Fruit fly (Drosophila melanogaster) whole organism, embryonic: ENCODE data around the gene Mgat3.

Experiments
- BtbVII ChIP-seq: fragments of 200-800 bp; sonication (Bioruptor generic); optimal IDR thresholded peaks from 3 replicates; lab custom pipeline; 2017; ENCODE audit warnings: missing biosample characterization, mild to moderate bottlenecking, missing genetic modification characterization
- CG10959 ChIP-seq: fragments of 200-800 bp; sonication (Bioruptor generic); IDR thresholded peaks from 2 replicates; pipeline ENCODE4 v1.3.6; 2022; ENCODE audit warnings: missing biosample characterization, missing genetic modification characterization
- CG11723 ChIP-seq: fragments of 200-800 bp; sonication (Bioruptor generic); optimal IDR thresholded peaks from 2 replicates; lab custom pipeline; 2017; ENCODE audit warnings: missing biosample characterization, mild to moderate bottlenecking, missing genetic modification characterization
- CG13424 ChIP-seq: fragments of 200-800 bp; sonication (Bioruptor generic); optimal IDR thresholded peaks from 2 replicates; lab custom pipeline; 2019; ENCODE audit warnings: missing biosample characterization, mild to moderate bottlenecking, missing genetic modification characterization, moderate library complexity
- CG15479 ChIP-seq: fragments of 200-800 bp; sonication (Bioruptor generic); optimal IDR thresholded peaks from 3 replicates; lab custom pipeline; 2019; ENCODE audit warnings: missing biosample characterization, mild to moderate bottlenecking, missing genetic modification characterization, moderate library complexity
- CG17328 ChIP-seq: fragments of 200-800 bp; sonication (Bioruptor generic); IDR thresholded peaks from 2 replicates; pipeline ENCODE4 v1.3.6; 2022; ENCODE audit warnings: missing biosample characterization, missing genetic modification characterization
- CG30431 ChIP-seq: fragments of 200-800 bp; sonication (Bioruptor generic); optimal IDR thresholded peaks from 2 replicates; lab custom pipeline; 2017; ENCODE audit warnings: missing biosample characterization, missing genetic modification characterization
- CG32767 ChIP-seq: fragments of 200-800 bp; sonication (Bioruptor generic); IDR thresholded peaks from 2 replicates; pipeline ENCODE4 v1.3.6; 2022; ENCODE audit warnings: missing biosample characterization, missing genetic modification characterization
- CG42726 ChIP-seq: fragments of 200-800 bp; sonication (Bioruptor generic); IDR thresholded peaks from 2 replicates; pipeline ENCODE4 v1.3.6; 2022; ENCODE audit warnings: missing biosample characterization, missing genetic modification characterization; ENCODE audit not compliant: partially characterized antibody
- CG7271 ChIP-seq: fragments of 200-800 bp; sonication (Bioruptor generic); optimal IDR thresholded peaks from 2 replicates; lab custom pipeline; 2018; ENCODE audit warnings: missing biosample characterization, mild to moderate bottlenecking, missing genetic modification characterization, moderate library complexity
- CG7928 ChIP-seq: fragments of 200-800 bp; sonication (Bioruptor generic); optimal IDR thresholded peaks from 2 replicates; lab custom pipeline; 2017; ENCODE audit warnings: missing biosample characterization, mild to moderate bottlenecking, missing genetic modification characterization
- CG8290 ChIP-seq, 3 experiments: fragments of 200-800 bp; sonication (Bioruptor generic); optimal IDR thresholded peaks; 2 replicates each; lab custom pipeline; 2016 to 2019; ENCODE audit warnings: missing biosample characterization in 3 of 3, missing genetic modification characterization in 3 of 3, mild to moderate bottlenecking in 2 of 3, moderate library complexity in 1 of 3
- CG9215 ChIP-seq: fragments of 200-800 bp; sonication (Bioruptor generic); IDR thresholded peaks from 2 replicates; pipeline ENCODE4 v1.3.6; 2022; ENCODE audit warnings: missing biosample characterization, missing genetic modification characterization
- CG9817 ChIP-seq: fragments of 200-800 bp; sonication (Bioruptor generic); optimal IDR thresholded peaks from 2 replicates; lab custom pipeline; 2018; ENCODE audit warnings: missing biosample characterization, mild to moderate bottlenecking, missing genetic modification characterization, moderate library complexity
- CG9932 ChIP-seq: fragments of 200-800 bp; sonication (Bioruptor generic); IDR thresholded peaks from 2 replicates; pipeline ENCODE4 v1.3.6; 2022; ENCODE audit warnings: missing biosample characterization, missing genetic modification characterization
- Chrac-16 ChIP-seq: fragments of 200-800 bp; sonication (Bioruptor generic); optimal IDR thresholded peaks from 3 replicates; lab custom pipeline; 2016; ENCODE audit warnings: missing biosample characterization, missing genetic modification characterization
- CoRest ChIP-seq: fragments of 200-800 bp; sonication (Bioruptor generic); optimal IDR thresholded peaks from 3 replicates; lab custom pipeline; 2018; ENCODE audit warnings: missing biosample characterization, mild to moderate bottlenecking, missing genetic modification characterization, moderate library complexity
- D ChIP-seq, 2 experiments: fragments of 200-800 bp in 1 of 2; fragments of >200 bp in 1 of 2; sonication (Bioruptor generic) in 1 of 2; optimal IDR thresholded peaks; 2 replicates in 1 of 2; 3 replicates in 1 of 2; lab custom pipeline; 2017; ENCODE audit warnings: mild to moderate bottlenecking in 1 of 2, missing biosample characterization in 1 of 2, missing genetic modification characterization in 1 of 2, missing genetic modification reagents in 1 of 2
- E2f1 ChIP-seq: fragments of 200-800 bp; sonication (Bioruptor generic); IDR thresholded peaks from 2 replicates; pipeline ENCODE4 v1.3.6; 2022; ENCODE audit warnings: missing biosample characterization, missing genetic modification characterization
- Ets65A ChIP-seq: fragments of 200-800 bp; sonication (Bioruptor generic); peaks from one replicate; lab custom pipeline; 2016; ENCODE audit warnings: missing biosample characterization, missing genetic modification characterization
- HLH3B ChIP-seq: fragments of 200-800 bp; sonication (Bioruptor generic); IDR thresholded peaks from 2 replicates; pipeline ENCODE4 v1.3.6; 2022; ENCODE audit warnings: missing biosample characterization, missing genetic modification characterization
- Hsf ChIP-seq: fragments of 200-800 bp; sonication (Bioruptor generic); optimal IDR thresholded peaks from 3 replicates; lab custom pipeline; 2016; ENCODE audit warnings: missing biosample characterization, missing genetic modification characterization
- Kr ChIP-seq: fragments of 200-800 bp; sonication (Bioruptor generic); optimal IDR thresholded peaks from 2 replicates; lab custom pipeline; 2017; ENCODE audit warnings: missing biosample characterization, mild to moderate bottlenecking, missing genetic modification characterization
- Med ChIP-seq: fragments of 200-800 bp; sonication (Bioruptor generic); peaks from one replicate; lab custom pipeline; 2016; ENCODE audit warnings: missing biosample characterization, missing genetic modification characterization, mild to moderate bottlenecking, inconsistent platforms, moderate library complexity
- Pdp1 ChIP-seq, 2 experiments: fragments of 200-800 bp; sonication (Bioruptor generic); optimal IDR thresholded peaks; 3 replicates each; lab custom pipeline; 2016; ENCODE audit warnings: missing biosample characterization in 2 of 2, missing genetic modification characterization in 2 of 2, mild to moderate bottlenecking in 1 of 2, moderate library complexity in 1 of 2
- Stat92E ChIP-seq, 3 experiments: fragments of >200 bp in 2 of 3; fragments of 200-800 bp in 1 of 3; sonication (Bioruptor generic) in 1 of 3; optimal IDR thresholded peaks; 2 replicates each; lab custom pipeline; 2017 to 2019; ENCODE audit warnings: missing biosample characterization in 3 of 3, missing genetic modification characterization in 3 of 3, mild to moderate bottlenecking in 1 of 3, moderate library complexity in 1 of 3
- Taf1 ChIP-seq: fragments of 200-800 bp; sonication (Bioruptor generic); IDR thresholded peaks from 2 replicates; pipeline ENCODE4 v1.3.6; 2022; ENCODE audit warnings: missing biosample characterization, missing genetic modification characterization
- ac ChIP-seq: fragments of 200-800 bp; sonication (Bioruptor generic); optimal IDR thresholded peaks from 3 replicates; lab custom pipeline; 2017; ENCODE audit warnings: missing biosample characterization, mild to moderate bottlenecking, missing genetic modification characterization
- bbx ChIP-seq: fragments of 200-800 bp; sonication (Bioruptor generic); IDR thresholded peaks from 2 replicates; pipeline ENCODE4 v1.3.6; 2022; ENCODE audit warnings: missing biosample characterization, missing genetic modification characterization; ENCODE audit not compliant: partially characterized antibody
- bsh ChIP-seq, 2 experiments: fragments of 200-800 bp; sonication (Bioruptor generic); optimal IDR thresholded peaks; 2 replicates each; lab custom pipeline; 2017 to 2018; ENCODE audit warnings: mild to moderate bottlenecking in 2 of 2, missing biosample characterization in 2 of 2, missing genetic modification characterization in 2 of 2, moderate library complexity in 1 of 2
- cad ChIP-seq: fragments of >200 bp; optimal IDR thresholded peaks from 2 replicates; lab custom pipeline; 2017; ENCODE audit warnings: missing biosample characterization, missing genetic modification characterization
- chinmo ChIP-seq: fragments of 200-800 bp; sonication (Bioruptor generic); IDR thresholded peaks from 4 replicates; pipeline ENCODE4 v1.3.6; 2022; ENCODE audit warnings: missing biosample characterization, missing genetic modification characterization; ENCODE audit not compliant: partially characterized antibody
- fd102C ChIP-seq: fragments of 200-800 bp; sonication (Bioruptor generic); optimal IDR thresholded peaks from 2 replicates; lab custom pipeline; 2018; ENCODE audit warnings: missing biosample characterization, mild to moderate bottlenecking, missing genetic modification characterization, moderate library complexity
- gem ChIP-seq: fragments of 200-800 bp; sonication (Bioruptor generic); optimal IDR thresholded peaks from 2 replicates; lab custom pipeline; 2019; ENCODE audit warnings: missing biosample characterization, mild to moderate bottlenecking, missing genetic modification characterization, moderate library complexity
- grn ChIP-seq: fragments of 200-800 bp; sonication (Bioruptor generic); optimal IDR thresholded peaks from 3 replicates; lab custom pipeline; 2017; ENCODE audit warnings: missing biosample characterization, missing genetic modification characterization
- gt ChIP-seq: fragments of 200-800 bp; sonication (Bioruptor generic); IDR thresholded peaks from 2 replicates; pipeline ENCODE4 v1.3.6; 2022; ENCODE audit warnings: missing biosample characterization, missing genetic modification characterization
- kni ChIP-seq: fragments of 200-800 bp; sonication (Bioruptor generic); optimal IDR thresholded peaks from 3 replicates; lab custom pipeline; 2017; ENCODE audit warnings: mild to moderate bottlenecking, missing biosample characterization, missing genetic modification reagents, missing genetic modification characterization
- peb ChIP-seq: fragments of 200-800 bp; sonication (Bioruptor generic); IDR thresholded peaks from 2 replicates; pipeline ENCODE4 v1.3.6; 2022; ENCODE audit warnings: missing biosample characterization, missing genetic modification characterization
- pros ChIP-seq: fragments of 200-800 bp; sonication (Bioruptor generic); optimal IDR thresholded peaks from 3 replicates; lab custom pipeline; 2019; ENCODE audit warnings: missing biosample characterization, mild to moderate bottlenecking, missing genetic modification characterization, moderate library complexity
- salm ChIP-seq: fragments of 200-800 bp; sonication (Bioruptor generic); optimal IDR thresholded peaks from 2 replicates; lab custom pipeline; 2018; ENCODE audit warnings: missing biosample characterization, mild to moderate bottlenecking, missing genetic modification characterization
- sob ChIP-seq: fragments of 200-800 bp; sonication (Bioruptor generic); IDR thresholded peaks from 2 replicates; pipeline ENCODE4 v1.3.6; 2022; ENCODE audit warnings: missing biosample characterization, missing genetic modification characterization
- tll ChIP-seq, 2 experiments: fragments of 200-800 bp in 1 of 2; fragments of >200 bp in 1 of 2; sonication (Bioruptor generic) in 1 of 2; optimal IDR thresholded peaks; 2 replicates each; lab custom pipeline; 2017 to 2019; ENCODE audit warnings: missing biosample characterization in 2 of 2, missing genetic modification characterization in 2 of 2, mild to moderate bottlenecking in 1 of 2, moderate library complexity in 1 of 2
- twi ChIP-seq: fragments of 200-800 bp; optimal IDR thresholded peaks from 2 replicates; lab custom pipeline; 2019; ENCODE audit warnings: missing biosample characterization, mild to moderate bottlenecking, missing genetic modification characterization, moderate library complexity
- wek ChIP-seq: fragments of 200-800 bp; sonication (Bioruptor generic); optimal IDR thresholded peaks from 3 replicates; lab custom pipeline; 2018; ENCODE audit warnings: missing biosample characterization, mild to moderate bottlenecking, missing genetic modification characterization, moderate library complexity
- zen ChIP-seq: fragments of 200-800 bp; sonication (Bioruptor generic); optimal IDR thresholded peaks from 3 replicates; lab custom pipeline; 2018; ENCODE audit warnings: missing biosample characterization, mild to moderate bottlenecking, missing genetic modification characterization, moderate library complexity

Mgat3 gene

DNA sequence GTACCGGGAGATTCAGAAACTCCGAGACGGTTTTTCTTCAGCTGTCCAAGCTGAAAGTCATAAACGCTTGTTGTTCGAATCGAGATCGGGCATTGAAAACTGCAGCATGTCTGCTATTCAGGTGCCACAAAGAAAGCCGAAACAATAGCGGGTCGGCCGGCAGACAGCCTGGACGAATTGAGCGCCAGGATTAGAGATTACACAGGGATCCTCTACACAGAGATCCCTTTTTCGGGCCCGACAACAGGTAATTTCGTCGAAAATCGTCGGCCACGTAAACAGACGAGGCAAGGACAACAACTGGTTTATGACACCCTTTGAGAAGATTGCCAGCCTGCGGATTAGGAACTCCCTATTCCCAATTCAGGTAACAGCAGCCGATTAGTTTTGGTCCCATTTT, 44.8 kb upstream of the Mgat3 start, which contains the start of gene CG16813 (continued):
- no peak for TF ChIP-seq fd102C (GFP tag; lab: Kevin White, UChicago)
- no peak for TF ChIP-seq CG42726 (GFP tag; lab: Robert Waterston, UW)
- TF ChIP-seq salm: no peak
- TF ChIP-seq CG8290 (GFP tag; optimal IDR thresholded peaks at IDR 0.05; lab: Kevin White, UChicago): no peak
- TF ChIP-seq CG8290 (tag; optimal IDR thresholded peaks at IDR 0.05; lab: Kevin White, UChicago): no peak
- TF ChIP-seq bsh (GFP tag; optimal IDR thresholded peaks at IDR 0.05; lab: Kevin White, UChicago): no peak
- no peak for TF ChIP-seq CG9932 (GFP tag; lab: Robert Waterston, UW)
- no peak for TF ChIP-seq CG30431
- TF ChIP-seq CG10959 (GFP tag; lab: Robert Waterston, UW): no peak
- TF ChIP-seq CG32767 (GFP tag; lab: Robert Waterston, UW): no peak
- no peak for TF ChIP-seq BtbVII
- TF ChIP-seq zen (tag; lab: Kevin White, UChicago): peak; percentile 89
- TF ChIP-seq ac: peak; percentile 49
- peak; percentile 96 for TF ChIP-seq D (optimal IDR thresholded peaks at IDR 0.05; lab: Kevin White, UChicago)
- TF ChIP-seq D (GFP tag; optimal IDR thresholded peaks at IDR 0.05; lab: Kevin White, UChicago): no peak
- TF ChIP-seq peb (GFP tag; lab: Robert Waterston, UW): no peak
- TF ChIP-seq CG9215 (GFP tag; lab: Robert Waterston, UW): no peak
- TF ChIP-seq E2f1 (GFP tag; lab: Robert Waterston, UW): no peak
- TF ChIP-seq CG11723 (GFP tag; lab: Kevin White, UChicago): no peak
- TF ChIP-seq pros: peak; percentile 24

DNA sequence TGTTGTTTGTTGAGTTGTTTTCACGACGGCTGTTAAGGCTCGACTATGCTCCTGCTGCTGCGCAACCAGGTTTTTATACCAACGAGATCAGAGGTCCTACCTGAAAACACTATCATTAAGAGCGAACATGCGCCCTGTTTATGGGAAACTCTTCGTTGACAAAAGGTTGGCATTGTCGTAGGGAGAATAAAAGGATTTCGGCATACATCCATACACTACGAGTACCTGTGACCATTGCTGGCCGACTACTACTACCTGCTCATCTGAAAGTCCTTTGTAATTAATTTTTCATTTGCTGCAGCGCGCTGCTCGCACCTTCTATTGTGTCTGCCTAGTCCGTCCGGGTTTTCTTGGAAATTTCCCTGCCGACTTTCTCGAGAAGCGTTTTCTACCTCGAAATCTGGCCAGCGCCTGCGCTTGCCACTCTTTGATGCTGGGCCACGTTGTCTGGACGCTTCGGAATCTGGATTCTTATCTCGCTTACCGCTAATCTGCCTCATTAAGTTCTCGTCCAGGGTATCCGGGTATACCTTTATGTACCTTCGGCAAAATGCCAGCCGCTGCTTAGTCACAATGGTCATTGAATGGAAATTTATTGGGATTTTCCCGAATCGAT, 42.9 kb upstream of the Mgat3 start, which contains the start of gene CG15480:
CG15480 (minus strand) TSS at position 51 of the 616 bp plus-strand sequence.
- TF ChIP-seq grn (GFP tag; lab: Kevin White, UChicago) (peak; percentile 67), Pdp1 (GFP tag; optimal IDR thresholded peaks at IDR 0.05; lab: Kevin White, UChicago) (no peak), Med (no peak), Ets65A (GFP tag; lab: Kevin White, UChicago) (peak; percentile 48), zen (tag; lab: Kevin White, UChicago) (peak; percentile 99), chinmo (GFP tag; lab: Robert Waterston, UW) (0 out of 4 replicates have a peak, but pooled peaks have one; percentile 5), kni (GFP tag; lab: Kevin White, UChicago) (peak; percentile 49), D (optimal IDR thresholded peaks at IDR 0.05; lab: Kevin White, UChicago) (peak; percentile 99), D (GFP tag; optimal IDR thresholded peaks at IDR 0.05; lab: Kevin White, UChicago) (no peak), sob (GFP tag; lab: Robert Waterston, UW) (no peak), CG15479 (GFP tag; lab: Kevin White, UChicago) (peak; percentile 97), Stat92E (GFP tag; optimal IDR thresholded peaks at IDR 0.05; lab: Kevin White, UChicago) (peak in 1 of 3 experiments; percentile 91), cad (GFP tag; lab: Kevin White, UChicago) (peak; percentile 78), gt (GFP tag; lab: Robert Waterston, UW) (0 out of 2 replicates have a peak, but pooled peaks have one; percentile 18), twi (tag; lab: Kevin White, UChicago) (peak; percentile 62), Kr (peak; percentile 90), tll (GFP tag; optimal IDR thresholded peaks at IDR 0.05; lab: Kevin White, UChicago) (peak in 1 of 2 experiments; percentile 96), CoRest (tag; lab: Kevin White, UChicago) (no peak), wek (GFP tag; lab: Kevin White, UChicago) (no peak)

DNA sequence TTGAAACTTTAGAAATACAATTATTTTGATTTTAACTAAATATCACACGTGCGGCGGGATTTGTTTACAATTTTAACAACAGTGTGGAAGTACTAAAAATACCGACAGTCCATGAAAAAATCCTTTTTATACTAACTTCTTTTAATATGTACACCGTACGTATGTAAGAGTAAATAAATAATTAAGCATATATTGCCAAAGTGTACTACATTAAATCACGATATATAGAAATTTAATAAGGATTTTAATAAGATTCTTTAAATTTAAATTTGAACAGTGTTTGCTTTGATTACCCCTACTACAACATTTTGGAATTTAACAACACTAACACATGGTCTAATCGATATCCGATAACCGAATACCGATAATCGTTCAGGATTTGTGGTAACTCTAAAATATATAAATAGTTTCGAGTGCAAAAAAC, 39.8 kb upstream of the Mgat3 start, which contains the start of the genes Ski6 and CG16812:
Ski6 (minus strand) TSS at position 205 of the 424 bp plus-strand sequence.
CG16812 (plus strand) TSS at position 363 of the 424 bp plus-strand sequence.
- TF ChIP-seq CG13424 (tag; lab: Kevin White, UChicago): peak; percentile 85
- TF ChIP-seq bbx (GFP tag; lab: Robert Waterston, UW): no peak
- TF ChIP-seq gem (tag; lab: Kevin White, UChicago): peak; percentile 89
- TF ChIP-seq Chrac-16 (GFP tag; lab: Kevin White, UChicago): peak; percentile 78
- peak; percentile 64 for TF ChIP-seq HLH3B
- TF ChIP-seq Taf1 (GFP tag; lab: Robert Waterston, UW): no peak
- peak; percentile 78 for TF ChIP-seq CG9817 (tag; lab: Kevin White, UChicago)
- TF ChIP-seq CG7271: peak; percentile 49
- peak; percentile 62 for TF ChIP-seq Hsf (GFP tag; lab: Kevin White, UChicago)
- peak; percentile 68 for TF ChIP-seq CG17328
- TF ChIP-seq CG7928 (GFP tag; lab: Kevin White, UChicago): no peak
- peak; percentile 42 to 56 for TF ChIP-seq Pdp1 (GFP tag; optimal IDR thresholded peaks at IDR 0.05; lab: Kevin White, UChicago)
